Fruit fly (Drosophila melanogaster): ENCODE measurements around the gene mura.

Gene mura

DNA sequence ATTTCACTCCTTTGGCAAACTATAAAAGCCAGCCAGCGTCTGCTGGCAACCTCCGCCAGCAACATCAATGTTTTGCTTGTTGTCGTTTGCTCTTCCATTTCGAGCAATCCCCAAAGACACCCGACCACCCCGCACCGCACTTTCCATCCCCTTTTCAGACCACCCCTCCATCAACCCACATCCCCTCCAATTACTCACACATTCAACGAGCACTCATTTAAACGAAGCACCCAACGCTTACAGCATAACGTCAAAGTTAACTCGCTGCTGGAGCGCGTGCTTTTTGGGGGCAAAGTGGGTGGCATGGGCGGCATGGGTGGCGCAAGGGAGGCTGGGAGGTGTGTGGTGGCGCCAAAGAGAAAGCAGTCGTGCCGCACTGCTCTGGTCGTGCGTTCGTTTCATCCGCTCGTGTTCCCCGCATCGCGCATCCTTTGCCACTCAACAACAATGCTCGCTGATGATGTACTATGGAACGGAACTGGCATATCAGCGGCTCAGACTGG is 60.5 kb downstream of the mura start (continued):
- TF ChIP-seq ash1 (GFP tag; optimal IDR thresholded peaks at IDR 0.05): no peak
- TF ChIP-seq gsb-n (tag; optimal IDR thresholded peaks at IDR 0.05): no peak
- no peak for TF ChIP-seq CG2199 (GFP tag; IDR thresholded peaks at IDR 0.05)
- no peak for TF ChIP-seq esg (GFP tag; conservative IDR thresholded peaks at IDR 0.05)
- peak; percentile 18; the same call in 1 of the 2 replicates for TF ChIP-seq amos (GFP tag; IDR thresholded peaks at IDR 0.05; ENCODE audit: partially characterized antibody)
- peak; percentile 77 for TF ChIP-seq CG10543 (GFP tag; optimal IDR thresholded peaks at IDR 0.05)
- TF ChIP-seq CG4707 (GFP tag; optimal IDR thresholded peaks at IDR 0.05): no peak
- no peak for TF ChIP-seq Dref (GFP tag; IDR thresholded peaks at IDR 0.05)
- TF ChIP-seq CG16779 (GFP tag; IDR thresholded peaks at IDR 0.05): peak; percentile 69; the same call in 1 of the 2 replicates
- no peak for TF ChIP-seq ato (GFP tag; IDR thresholded peaks at IDR 0.05; ENCODE audit: partially characterized antibody)
- no peak for TF ChIP-seq danr (GFP tag; IDR thresholded peaks at IDR 0.05)
- TF ChIP-seq hb (GFP tag; IDR thresholded peaks at IDR 0.05; ENCODE audit: partially characterized antibody): no peak
- TF ChIP-seq CG14441 (GFP tag; IDR thresholded peaks at IDR 0.05): no peak
- TF ChIP-seq CG18619 (GFP tag; optimal IDR thresholded peaks at IDR 0.05): no peak
- no peak for TF ChIP-seq crc (GFP tag; optimal IDR thresholded peaks at IDR 0.05)
- TF ChIP-seq eve (GFP tag; optimal IDR thresholded peaks at IDR 0.05): no peak
- TF ChIP-seq CG12744 (GFP tag; optimal IDR thresholded peaks at IDR 0.05): no peak
- TF ChIP-seq Pdp1 (GFP tag; optimal IDR thresholded peaks at IDR 0.05): no peak
- TF ChIP-seq psq (GFP tag; optimal IDR thresholded peaks at IDR 0.05): no peak
- TF ChIP-seq CG16813 (GFP tag; IDR thresholded peaks at IDR 0.05; ENCODE audit: partially characterized antibody): no peak
- TF ChIP-seq crol (GFP tag; IDR thresholded peaks at IDR 0.05): peak; percentile 90
- peak; percentile 24 for TF ChIP-seq Hey (tag; optimal IDR thresholded peaks at IDR 0.05)
- peak; percentile 32 for TF ChIP-seq CG6854 (GFP tag; optimal IDR thresholded peaks at IDR 0.05)
- TF ChIP-seq CG4404 (GFP tag; IDR thresholded peaks at IDR 0.05): no peak
- TF ChIP-seq Med (GFP tag): peak; percentile 48
- no peak for TF ChIP-seq Sry-β (GFP tag; optimal IDR thresholded peaks at IDR 0.05)
- no peak for TF ChIP-seq CG9609 (GFP tag; optimal IDR thresholded peaks at IDR 0.05)
- peak; percentile 43 for TF ChIP-seq scrt (GFP tag; optimal IDR thresholded peaks at IDR 0.05)
- TF ChIP-seq CG12071 (GFP tag; optimal IDR thresholded peaks at IDR 0.05): peak; percentile 44
- no peak for TF ChIP-seq tna (GFP tag; IDR thresholded peaks at IDR 0.05; ENCODE audit: partially characterized antibody)
- no peak for TF ChIP-seq Ada2b (GFP tag; IDR thresholded peaks at IDR 0.05)
- no peak for TF ChIP-seq otp (GFP tag; IDR thresholded peaks at IDR 0.05)
- no peak for TF ChIP-seq Hand (GFP tag; optimal IDR thresholded peaks at IDR 0.05)
- no peak for TF ChIP-seq CG34224 (GFP tag; IDR thresholded peaks at IDR 0.05; ENCODE audit: partially characterized antibody)
- no peak for TF ChIP-seq dpn (GFP tag; optimal IDR thresholded peaks at IDR 0.05)
- TF ChIP-seq luna (GFP tag; optimal IDR thresholded peaks at IDR 0.05): no peak
- no peak for TF ChIP-seq CG5953 (GFP tag; IDR thresholded peaks at IDR 0.05)
- TF ChIP-seq Adf1 (GFP tag; IDR thresholded peaks at IDR 0.05): peak; percentile 25; the same call in 1 of the 2 replicates
- TF ChIP-seq Eip74EF (GFP tag; optimal IDR thresholded peaks at IDR 0.05): no peak
- TF ChIP-seq CG11695 (GFP tag; IDR thresholded peaks at IDR 0.05): no peak
- no peak for TF ChIP-seq CG8290 (GFP tag; optimal IDR thresholded peaks at IDR 0.05)
- TF ChIP-seq CG8290 (tag; optimal IDR thresholded peaks at IDR 0.05): peak in 1 of 2 experiments; percentile 18
- TF ChIP-seq gt (GFP tag; IDR thresholded peaks at IDR 0.05): no peak
- peak; percentile 75 for TF ChIP-seq mirr (GFP tag; optimal IDR thresholded peaks at IDR 0.05)
- TF ChIP-seq vfl (GFP tag; optimal IDR thresholded peaks at IDR 0.05): no peak
- no peak for TF ChIP-seq gcm2 (GFP tag; optimal IDR thresholded peaks at IDR 0.05)
- peak; percentile 20 for TF ChIP-seq CG1832 (GFP tag; optimal IDR thresholded peaks at IDR 0.05)
- TF ChIP-seq CG15073 (GFP tag; optimal IDR thresholded peaks at IDR 0.05): no peak
- no peak for TF ChIP-seq nerfin-1 (tag; optimal IDR thresholded peaks at IDR 0.05)
- peak; percentile 26 for TF ChIP-seq exex (tag; optimal IDR thresholded peaks at IDR 0.05)
- TF ChIP-seq bsh (GFP tag; optimal IDR thresholded peaks at IDR 0.05): no peak
